ENCODE assay signal across 6 worm cellular contexts in genomic region chrII:5698254-5698653, ce11.
TF ChIP-seq lines count a peak whose summit lies in the region.

No protein-coding gene starts in this region.

TF ChIP-seq in whole organism, L1 larva, 84 proteins besides CTCF, POLR2A, EP300 and RAD21 (continues in another document):
- peak in 2 of 6 experiments; percentile 51 to 85 for TF ChIP-seq elt-3 (tag; optimal IDR thresholded peaks at IDR 0.05; lab: Kevin White, UChicago)
- peak; percentile 36 for TF ChIP-seq nhr-11 (tag; optimal IDR thresholded peaks at IDR 0.05; lab: Kevin White, UChicago)
- TF ChIP-seq snu-23 (GFP tag; optimal IDR thresholded peaks at IDR 0.05; lab: Kevin White, UChicago), result peak; percentile 77
- TF ChIP-seq lin-13 (GFP tag; optimal IDR thresholded peaks at IDR 0.05; lab: Kevin White, UChicago), result peak; percentile 57
- TF ChIP-seq nhr-19 (GFP tag; conservative IDR thresholded peaks at IDR 0.05; lab: Robert Waterston, UW), result peak; percentile 82
- peak; percentile 57 for TF ChIP-seq tbx-2 (tag; optimal IDR thresholded peaks at IDR 0.05; lab: Kevin White, UChicago)
- no peak for TF ChIP-seq alr-1 (tag; optimal IDR thresholded peaks at IDR 0.05; lab: Kevin White, UChicago; ENCODE audit: borderline replicate concordance)
- TF ChIP-seq lir-3 (tag; optimal IDR thresholded peaks at IDR 0.05; lab: Kevin White, UChicago; ENCODE audit: poor library complexity), result no peak
- TF ChIP-seq swsn-7 (tag; optimal IDR thresholded peaks at IDR 0.05; lab: Kevin White, UChicago), result peak; percentile 25
- peak; percentile 19 for TF ChIP-seq fkh-8 (tag; optimal IDR thresholded peaks at IDR 0.05; lab: Kevin White, UChicago)
- TF ChIP-seq unc-130 (tag; optimal IDR thresholded peaks at IDR 0.05; lab: Kevin White, UChicago), result peak; percentile 81
- TF ChIP-seq aly-2 (tag; optimal IDR thresholded peaks at IDR 0.05; lab: Kevin White, UChicago), result no peak
- TF ChIP-seq hlh-17 (GFP tag; optimal IDR thresholded peaks at IDR 0.05; lab: Kevin White, UChicago; ENCODE audit: borderline replicate concordance), result no peak
- peak; percentile 38 for TF ChIP-seq blmp-1 (tag; optimal IDR thresholded peaks at IDR 0.05; lab: Kevin White, UChicago)

TF ChIP-seq in whole organism, L2 larva, 48 proteins besides CTCF, POLR2A, EP300 and RAD21 (continues in another document):
- no peak for TF ChIP-seq nhr-12 (tag; optimal IDR thresholded peaks at IDR 0.05; lab: Kevin White, UChicago)
- peak; percentile 49 for TF ChIP-seq crh-2 (tag; optimal IDR thresholded peaks at IDR 0.05; lab: Kevin White, UChicago)
- TF ChIP-seq nhr-10 (tag; optimal IDR thresholded peaks at IDR 0.05; lab: Kevin White, UChicago), result no peak
- no peak for TF ChIP-seq unc-55 (GFP tag; optimal IDR thresholded peaks at IDR 0.05; lab: Kevin White, UChicago)
- TF ChIP-seq nhr-21 (tag; optimal IDR thresholded peaks at IDR 0.05; lab: Kevin White, UChicago), result peak; percentile 35
- TF ChIP-seq lsy-2 (tag; optimal IDR thresholded peaks at IDR 0.05; lab: Kevin White, UChicago), result peak in 1 of 2 experiments; percentile 44
- TF ChIP-seq fos-1 (tag; optimal IDR thresholded peaks at IDR 0.05; lab: Kevin White, UChicago), result peak; percentile 32
- no peak for TF ChIP-seq mbf-1 (tag; optimal IDR thresholded peaks at IDR 0.05; lab: Kevin White, UChicago)
- peak; percentile 10 for TF ChIP-seq F13H6.1 (tag; optimal IDR thresholded peaks at IDR 0.05; lab: Kevin White, UChicago)
- peak; percentile 60 for TF ChIP-seq gmeb-1 (tag; optimal IDR thresholded peaks at IDR 0.05; lab: Kevin White, UChicago)
- no peak for TF ChIP-seq skn-1 (tag; optimal IDR thresholded peaks at IDR 0.05; lab: Kevin White, UChicago)
- TF ChIP-seq nhr-129 (tag; optimal IDR thresholded peaks at IDR 0.05; lab: Kevin White, UChicago), result peak; percentile 86
- peak; percentile 27 for TF ChIP-seq sma-3 (GFP tag; optimal IDR thresholded peaks at IDR 0.05; lab: Kevin White, UChicago)
- no peak for TF ChIP-seq R02D3.7 (tag; optimal IDR thresholded peaks at IDR 0.05; lab: Kevin White, UChicago)
- no peak for TF ChIP-seq lin-39 (tag; optimal IDR thresholded peaks at IDR 0.05; lab: Kevin White, UChicago)
- peak; percentile 34 for TF ChIP-seq ztf-4 (tag; optimal IDR thresholded peaks at IDR 0.05; lab: Kevin White, UChicago)

TF ChIP-seq in whole organism, L3 larva, 47 proteins besides CTCF, POLR2A, EP300 and RAD21:
- TF ChIP-seq tbx-2 (tag; optimal IDR thresholded peaks at IDR 0.05; lab: Kevin White, UChicago) (no peak), pqm-1 (tag; optimal IDR thresholded peaks at IDR 0.05; lab: Kevin White, UChicago) (peak; percentile 42), lsy-12 (tag; optimal IDR thresholded peaks at IDR 0.05; lab: Kevin White, UChicago) (no peak), unc-39 (tag; optimal IDR thresholded peaks at IDR 0.05; lab: Kevin White, UChicago) (no peak), elt-3 (tag; optimal IDR thresholded peaks at IDR 0.05; lab: Kevin White, UChicago) (no peak), nhr-77 (tag; optimal IDR thresholded peaks at IDR 0.05; lab: Kevin White, UChicago) (no peak), snpc-4 (tag; optimal IDR thresholded peaks at IDR 0.05; lab: Kevin White, UChicago) (peak; percentile 12), pha-4 (tag; optimal IDR thresholded peaks at IDR 0.05; lab: Kevin White, UChicago) (peak; percentile 52), elt-2 (tag; optimal IDR thresholded peaks at IDR 0.05; lab: Kevin White, UChicago) (peak; percentile 58), nhr-11 (tag; optimal IDR thresholded peaks at IDR 0.05; lab: Kevin White, UChicago) (no peak)
TF ChIP-seq in whole organism, L3 larva: peak in this region for 4.

TF ChIP-seq in whole organism, L4 larva, 104 proteins besides CTCF, POLR2A, EP300 and RAD21:
- peak; percentile 52 for TF ChIP-seq dve-1 (tag; optimal IDR thresholded peaks at IDR 0.05; lab: Kevin White, UChicago; ENCODE audit: insufficient read depth)
- no peak for TF ChIP-seq aly-2 (tag; optimal IDR thresholded peaks at IDR 0.05; lab: Kevin White, UChicago)
- peak; percentile 21 for TF ChIP-seq nhr-77 (tag; optimal IDR thresholded peaks at IDR 0.05; lab: Kevin White, UChicago)
- TF ChIP-seq nhr-6 (tag; optimal IDR thresholded peaks at IDR 0.05; lab: Kevin White, UChicago), result peak; percentile 30
- TF ChIP-seq sdz-12 (GFP tag; optimal IDR thresholded peaks at IDR 0.05; lab: Kevin White, UChicago), result no peak
- TF ChIP-seq hlh-30 (tag; optimal IDR thresholded peaks at IDR 0.05; lab: Kevin White, UChicago; ENCODE audit: insufficient read depth), result peak; percentile 90
- peak; percentile 47 for TF ChIP-seq nhr-11 (tag; optimal IDR thresholded peaks at IDR 0.05; lab: Kevin White, UChicago)
- TF ChIP-seq mdl-1 (tag; optimal IDR thresholded peaks at IDR 0.05; lab: Kevin White, UChicago), result peak in 1 of 2 experiments; percentile 50
- TF ChIP-seq hlh-11 (tag; optimal IDR thresholded peaks at IDR 0.05; lab: Kevin White, UChicago), result peak; percentile 51
- TF ChIP-seq aha-1 (tag; lab: Kevin White, UChicago), result peak; percentile 80
- no peak for TF ChIP-seq F49E8.2 (tag; optimal IDR thresholded peaks at IDR 0.05; lab: Kevin White, UChicago; ENCODE audit: borderline replicate concordance)
- TF ChIP-seq nhr-28 (tag; optimal IDR thresholded peaks at IDR 0.05; lab: Kevin White, UChicago), result peak; percentile 70
- peak; percentile 7 for TF ChIP-seq mep-1 (tag; optimal IDR thresholded peaks at IDR 0.05; lab: Kevin White, UChicago)
- TF ChIP-seq lir-3 (tag; optimal IDR thresholded peaks at IDR 0.05; lab: Kevin White, UChicago), result no peak
- TF ChIP-seq mxl-3 (GFP tag; optimal IDR thresholded peaks at IDR 0.05; lab: Kevin White, UChicago), result peak; percentile 31
- TF ChIP-seq dmd-6 (GFP tag; IDR thresholded peaks at IDR 0.05; lab: Robert Waterston, UW), result peak; percentile 78
- TF ChIP-seq mes-2 (tag; optimal IDR thresholded peaks at IDR 0.05; lab: Kevin White, UChicago; ENCODE audit: poor library complexity, severe bottlenecking), result no peak
- TF ChIP-seq madf-5 (GFP tag; IDR thresholded peaks at IDR 0.05; lab: Robert Waterston, UW), result no peak
TF ChIP-seq in whole organism, L4 larva: peak in this region for 12.

TF ChIP-seq in whole organism, late embryonic, 69 proteins besides CTCF, POLR2A, EP300 and RAD21:
- TF ChIP-seq elt-2 (tag; optimal IDR thresholded peaks at IDR 0.05; lab: Kevin White, UChicago), result peak; percentile 29
- TF ChIP-seq fkh-10 (GFP tag; optimal IDR thresholded peaks at IDR 0.05; lab: Kevin White, UChicago), result no peak

TF ChIP-seq in whole organism, young adult, 124 proteins besides CTCF, POLR2A, EP300 and RAD21:
- no peak for TF ChIP-seq lir-1 (GFP tag; conservative IDR thresholded peaks at IDR 0.05; lab: Robert Waterston, UW)
- no peak for TF ChIP-seq cebp-1 (GFP tag; IDR thresholded peaks at IDR 0.05; lab: Robert Waterston, UW)
- TF ChIP-seq cebp-1 (tag; optimal IDR thresholded peaks at IDR 0.05; lab: Kevin White, UChicago), result peak; percentile 52
- TF ChIP-seq repo-1 (tag; optimal IDR thresholded peaks at IDR 0.05; lab: Kevin White, UChicago), result no peak
- no peak for TF ChIP-seq F10E7.11 (tag; optimal IDR thresholded peaks at IDR 0.05; lab: Kevin White, UChicago)
- no peak for TF ChIP-seq fkh-3 (tag; optimal IDR thresholded peaks at IDR 0.05; lab: Kevin White, UChicago)
- no peak for TF ChIP-seq athp-1 (tag; optimal IDR thresholded peaks at IDR 0.05; lab: Kevin White, UChicago)
- TF ChIP-seq lin-26 (GFP tag; IDR thresholded peaks at IDR 0.05; lab: Robert Waterston, UW), result peak; percentile 51; the same call in 1 of the 2 replicates
- TF ChIP-seq F22D6.2 (tag; optimal IDR thresholded peaks at IDR 0.05; lab: Kevin White, UChicago), result no peak
- TF ChIP-seq nhr-80 (tag; optimal IDR thresholded peaks at IDR 0.05; lab: Kevin White, UChicago), result peak; percentile 58
- TF ChIP-seq dox-1 (GFP tag; IDR thresholded peaks at IDR 0.05; lab: Robert Waterston, UW), result no peak
- TF ChIP-seq B0336.3 (GFP tag; IDR thresholded peaks at IDR 0.05; lab: Robert Waterston, UW), result 0 out of 2 replicates have a peak, but pooled peaks have one; percentile 20
- TF ChIP-seq ama-1 (optimal IDR thresholded peaks at IDR 0.05; lab: Kevin White, UChicago), result no peak
- TF ChIP-seq ama-1 (GFP tag; optimal IDR thresholded peaks at IDR 0.05; lab: Kevin White, UChicago), result no peak
- peak; percentile 25 for TF ChIP-seq tlf-1 (GFP tag; optimal IDR thresholded peaks at IDR 0.05; lab: Kevin White, UChicago)
- peak; percentile 37 for TF ChIP-seq attf-5 (GFP tag; optimal IDR thresholded peaks at IDR 0.05; lab: Kevin White, UChicago)
- TF ChIP-seq pha-4 (tag; optimal IDR thresholded peaks at IDR 0.05; lab: Kevin White, UChicago), result no peak
- TF ChIP-seq chd-7 (tag; optimal IDR thresholded peaks at IDR 0.05; lab: Kevin White, UChicago), result peak; percentile 33
- TF ChIP-seq let-607 (tag; optimal IDR thresholded peaks at IDR 0.05; lab: Kevin White, UChicago), result no peak
- TF ChIP-seq egl-18 (GFP tag; IDR thresholded peaks at IDR 0.05; lab: Robert Waterston, UW), result no peak
- peak; percentile 11 for TF ChIP-seq ztf-26 (tag; optimal IDR thresholded peaks at IDR 0.05; lab: Kevin White, UChicago)
- no peak for TF ChIP-seq ztf-6 (GFP tag; IDR thresholded peaks at IDR 0.05; lab: Robert Waterston, UW)
- peak; percentile 41 for TF ChIP-seq atf-7 (tag; optimal IDR thresholded peaks at IDR 0.05; lab: Kevin White, UChicago)
- no peak for TF ChIP-seq ceh-91 (GFP tag; IDR thresholded peaks at IDR 0.05; lab: Robert Waterston, UW)
- TF ChIP-seq tbp1 (GFP tag; optimal IDR thresholded peaks at IDR 0.05; lab: Kevin White, UChicago), result peak; percentile 29
- TF ChIP-seq snpc-4 (GFP tag; optimal IDR thresholded peaks at IDR 0.05; lab: Kevin White, UChicago), result no peak
- TF ChIP-seq snpc-4 (tag; optimal IDR thresholded peaks at IDR 0.05; lab: Kevin White, UChicago), result peak in 2 of 4 experiments; percentile 21 to 64
TF ChIP-seq in whole organism, young adult: peak in this region for 11.
